Worm (Caenorhabditis elegans) whole organism, early embryonic: ENCODE data around the gene F09E5.8.

ENCODE experiments used
- B0310.2 ChIP-seq: sonication (generic microtip); optimal IDR thresholded peaks from 2 replicates; lab custom pipeline; 2016; ENCODE audit warnings: mild to moderate bottlenecking, missing genetic modification characterization, missing compliant biosample characterization
- F13C5.2 ChIP-seq: sonication (generic microtip); optimal IDR thresholded peaks from 2 replicates; lab custom pipeline; 2017; ENCODE audit warnings: mild to moderate bottlenecking, missing genetic modification characterization, inconsistent platforms, missing compliant biosample characterization
- aly-1 ChIP-seq: sonication (generic microtip); optimal IDR thresholded peaks from 2 replicates; lab custom pipeline; 2016; ENCODE audit warnings: missing genetic modification characterization, missing compliant biosample characterization
- ama-1 ChIP-seq: fragments of 150-350 bp; optimal IDR thresholded peaks from 2 replicates; lab custom pipeline; 2014
- ceh-13 ChIP-seq: fragments of 200-800 bp; sonication (Bioruptor generic); optimal IDR thresholded peaks from 2 replicates; lab custom pipeline; 2018; ENCODE audit warnings: mild to moderate bottlenecking, missing genetic modification characterization, missing compliant biosample characterization
- ceh-36 ChIP-seq: sonication (generic microtip); optimal IDR thresholded peaks from 2 replicates; lab custom pipeline; 2016; ENCODE audit warnings: missing genetic modification characterization, inconsistent platforms, missing compliant biosample characterization
- ets-7 ChIP-seq: sonication (generic microtip); optimal IDR thresholded peaks from 2 replicates; lab custom pipeline; 2016; ENCODE audit warnings: missing genotype, missing genetic modification characterization, missing compliant biosample characterization
- flt-1 ChIP-seq: fragments of 200-800 bp; sonication (Bioruptor generic); IDR thresholded peaks from 2 replicates; pipeline ENCODE4 v1.3.6; 2022; ENCODE audit warnings: missing genetic modification characterization, missing compliant biosample characterization
- hmbx-1 ChIP-seq: sonication (generic microtip); optimal IDR thresholded peaks from 2 replicates; lab custom pipeline; 2016; ENCODE audit warnings: mild to moderate bottlenecking, missing genetic modification characterization, missing compliant biosample characterization
- hmg-4 ChIP-seq: fragments of 200-800 bp; sonication (Bioruptor generic); optimal IDR thresholded peaks from 2 replicates; lab custom pipeline; 2018; ENCODE audit warnings: mild to moderate bottlenecking, missing genetic modification characterization, missing compliant biosample characterization
- hnd-1 ChIP-seq: sonication (generic microtip); optimal IDR thresholded peaks from 2 replicates; lab custom pipeline; 2016; ENCODE audit warnings: missing genetic modification characterization, missing compliant biosample characterization
- pes-1 ChIP-seq: fragments of 200-800 bp; sonication (Bioruptor generic); IDR thresholded peaks from 2 replicates; pipeline ENCODE4 v1.3.6; 2022; ENCODE audit warnings: missing genetic modification reagents, missing genetic modification characterization, missing compliant biosample characterization
- scrt-1 ChIP-seq: fragments of 200-800 bp; sonication (Bioruptor generic); IDR thresholded peaks from 2 replicates; pipeline ENCODE4 v1.3.6; 2022; ENCODE audit warnings: missing genetic modification characterization, missing compliant biosample characterization
- sea-1 ChIP-seq: fragments of 200-800 bp; sonication (Bioruptor generic); conservative IDR thresholded peaks from 2 replicates; pipeline ENCODE4 v1.3.6; 2022; ENCODE audit warnings: missing genetic modification characterization, missing compliant biosample characterization
- tbx-11 ChIP-seq: fragments of 200-800 bp; sonication (Bioruptor generic); IDR thresholded peaks from 2 replicates; pipeline ENCODE4 v1.3.6; 2022; ENCODE audit warnings: missing genetic modification characterization, missing compliant biosample characterization
- tbx-37 ChIP-seq: fragments of 200-800 bp; sonication (Bioruptor generic); conservative IDR thresholded peaks from 2 replicates; pipeline ENCODE4 v1.3.6; 2022; ENCODE audit warnings: missing genetic modification reagents, missing genetic modification characterization, missing compliant biosample characterization
- tra-4 ChIP-seq: sonication (generic microtip); optimal IDR thresholded peaks from 2 replicates; lab custom pipeline; 2017; ENCODE audit warnings: missing genetic modification characterization, missing compliant biosample characterization

Gene F09E5.8

DNA sequence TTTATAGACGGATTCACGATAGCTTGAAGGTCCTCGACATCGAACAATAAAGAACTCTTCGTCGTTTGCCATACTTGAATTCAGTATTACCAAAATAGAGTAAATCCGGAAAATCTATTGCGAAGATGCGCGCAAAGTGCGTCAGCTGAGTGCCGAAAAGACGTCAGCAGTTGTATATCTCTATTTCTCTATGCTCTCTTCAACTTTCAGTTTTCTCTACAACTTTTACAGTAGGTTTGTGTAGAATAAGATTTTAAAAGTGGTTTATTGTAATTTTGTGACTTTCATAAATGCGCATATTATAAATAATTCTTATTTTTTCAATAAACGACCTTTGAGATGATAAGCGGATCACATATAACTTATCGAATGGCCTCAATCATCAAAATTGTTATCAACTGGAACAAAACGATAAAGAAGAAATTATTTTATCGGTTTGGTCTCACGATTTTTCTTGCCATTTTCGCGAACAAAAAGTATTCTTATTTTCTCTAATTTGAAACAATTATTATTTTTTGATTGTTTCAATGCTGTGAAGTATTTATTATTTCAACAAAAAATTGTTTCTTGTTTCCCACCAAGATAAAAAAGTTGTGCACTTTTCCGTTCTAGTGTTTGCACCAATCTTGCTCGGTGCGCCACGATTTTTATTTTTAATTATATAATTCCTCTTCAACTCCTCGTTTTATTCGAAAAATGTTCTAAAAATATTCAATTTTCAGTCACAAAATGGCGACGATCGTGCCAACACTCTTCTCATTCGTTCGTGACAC is 23.0 kb downstream of the F09E5.8 start, which contains the start of the genes agt-2 and F09E5.3:
Gene agt-2, minus strand, starts transcription at position 553 of the 773 bp plus-strand sequence.
Gene F09E5.3, plus strand, starts transcription at position 723 of the 773 bp plus-strand sequence.
- TF ChIP-seq flt-1 (GFP tag; lab: Robert Waterston, UW) = 0 out of 2 replicates have a peak, but pooled peaks have one; percentile 54
- TF ChIP-seq tbx-37 (GFP tag; lab: Robert Waterston, UW) = 0 out of 2 replicates have a peak, but pooled peaks have one; percentile 27
- no peak for TF ChIP-seq tra-4 (tag; lab: Kevin White, UChicago)
- TF ChIP-seq ceh-13 (GFP tag; lab: Kevin White, UChicago) = no peak
- TF ChIP-seq F13C5.2 (tag; lab: Kevin White, UChicago) = peak; percentile 36
- no peak for TF ChIP-seq ceh-36 (tag; lab: Kevin White, UChicago)
- TF ChIP-seq hmbx-1 (tag; lab: Kevin White, UChicago) = no peak
- peak; percentile 20 for TF ChIP-seq hmg-4 (GFP tag; lab: Kevin White, UChicago)
- TF ChIP-seq ets-7 (tag; lab: Kevin White, UChicago) = no peak
- TF ChIP-seq sea-1 (GFP tag; lab: Robert Waterston, UW) = no peak

DNA sequence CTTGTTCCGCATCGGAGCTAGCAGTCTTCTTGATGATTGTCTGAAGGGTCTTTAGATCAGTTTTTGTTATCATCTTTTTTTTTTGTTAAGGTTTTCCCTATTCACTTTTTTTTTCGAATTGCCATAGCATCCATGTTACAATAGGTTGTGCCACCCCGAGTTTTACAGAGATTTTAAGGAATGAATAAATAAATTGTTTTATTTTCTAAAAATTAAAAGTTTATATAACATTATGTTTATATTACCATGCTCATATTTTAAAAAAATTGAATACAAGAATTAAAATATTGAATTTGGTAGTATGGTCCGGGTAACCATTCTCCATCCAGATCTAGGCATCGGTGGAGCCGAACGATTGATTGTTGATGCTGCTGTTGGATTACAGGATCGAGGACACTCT is 24.5 kb downstream of the F09E5.8 start, which contains the start of gene algn-2:
Gene algn-2, plus strand, starts transcription at position 301 of the 400 bp plus-strand sequence.
- TF ChIP-seq tbx-37 (GFP tag; lab: Robert Waterston, UW) = no peak
- no peak for TF ChIP-seq scrt-1 (GFP tag; lab: Robert Waterston, UW)
- no peak for TF ChIP-seq hnd-1 (tag; lab: Kevin White, UChicago)
- TF ChIP-seq flt-1 (GFP tag; lab: Robert Waterston, UW) = no peak
- no peak for TF ChIP-seq pes-1 (GFP tag; lab: Robert Waterston, UW)
- TF ChIP-seq F13C5.2 (tag; lab: Kevin White, UChicago) = no peak
- no peak for TF ChIP-seq hmbx-1 (tag; lab: Kevin White, UChicago)
- TF ChIP-seq ets-7 (tag; lab: Kevin White, UChicago) = no peak
- TF ChIP-seq hmg-4 (GFP tag; lab: Kevin White, UChicago) = no peak
- TF ChIP-seq sea-1 (GFP tag; lab: Robert Waterston, UW) = no peak
- no peak for TF ChIP-seq tbx-11 (GFP tag; lab: Robert Waterston, UW)
- TF ChIP-seq ceh-13 (GFP tag; lab: Kevin White, UChicago) = no peak
- no peak for TF ChIP-seq ama-1
- no peak for TF ChIP-seq B0310.2 (tag; lab: Kevin White, UChicago)

DNA sequence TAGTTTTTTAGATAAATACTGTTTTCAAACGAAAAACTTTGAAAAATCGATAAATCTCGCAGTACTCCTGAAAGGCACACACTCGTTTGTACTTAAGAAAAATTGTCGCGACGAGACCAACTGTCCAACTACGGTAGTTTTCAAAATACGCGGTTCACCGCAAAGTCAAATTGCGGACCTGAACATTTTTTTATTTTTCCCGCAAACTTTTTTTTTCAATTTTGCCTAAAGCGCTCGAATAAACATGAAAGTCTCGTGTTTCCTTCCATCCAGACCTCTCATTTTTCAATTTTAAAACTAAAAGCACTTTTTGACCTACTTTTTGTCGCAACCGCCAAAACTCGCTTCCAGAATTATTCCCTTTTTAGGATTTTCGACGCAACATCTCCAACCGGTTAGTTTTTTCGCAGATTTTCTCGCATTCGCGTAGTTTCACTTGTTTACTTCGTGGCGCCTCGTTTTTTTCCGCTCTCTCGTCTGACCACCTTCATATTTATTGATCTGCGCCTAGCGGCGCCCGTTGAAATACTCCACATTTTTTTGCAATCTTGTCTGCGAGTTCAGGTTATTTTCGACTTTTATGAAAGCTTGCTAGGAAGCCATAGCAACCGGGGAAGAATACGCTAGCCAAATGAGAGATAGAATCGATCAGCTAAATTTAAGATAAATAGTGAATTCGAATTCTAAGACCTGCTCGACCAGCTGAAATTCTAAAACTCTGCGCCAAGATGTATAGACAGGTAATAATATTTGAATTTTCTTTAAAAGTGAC is 27.2 kb downstream of the F09E5.8 start, which contains the start of gene prdx-2:
Gene prdx-2, plus strand, starts transcription at position 729 of the 772 bp plus-strand sequence.
- TF ChIP-seq hnd-1 (tag; lab: Kevin White, UChicago) (no peak), sea-1 (GFP tag; lab: Robert Waterston, UW) (no peak), pes-1 (GFP tag; lab: Robert Waterston, UW) (no peak), flt-1 (GFP tag; lab: Robert Waterston, UW) (no peak), tbx-37 (GFP tag; lab: Robert Waterston, UW) (no peak), ama-1 (no peak), tbx-11 (GFP tag; lab: Robert Waterston, UW) (no peak), scrt-1 (GFP tag; lab: Robert Waterston, UW) (no peak), B0310.2 (tag; lab: Kevin White, UChicago) (no peak), ceh-36 (tag; lab: Kevin White, UChicago) (no peak), aly-1 (tag; lab: Kevin White, UChicago) (no peak), ceh-13 (GFP tag; lab: Kevin White, UChicago) (no peak), F13C5.2 (tag; lab: Kevin White, UChicago) (no peak), tra-4 (tag; lab: Kevin White, UChicago) (no peak), ets-7 (tag; lab: Kevin White, UChicago) (no peak), hmbx-1 (tag; lab: Kevin White, UChicago) (no peak), hmg-4 (GFP tag; lab: Kevin White, UChicago) (no peak)

DNA sequence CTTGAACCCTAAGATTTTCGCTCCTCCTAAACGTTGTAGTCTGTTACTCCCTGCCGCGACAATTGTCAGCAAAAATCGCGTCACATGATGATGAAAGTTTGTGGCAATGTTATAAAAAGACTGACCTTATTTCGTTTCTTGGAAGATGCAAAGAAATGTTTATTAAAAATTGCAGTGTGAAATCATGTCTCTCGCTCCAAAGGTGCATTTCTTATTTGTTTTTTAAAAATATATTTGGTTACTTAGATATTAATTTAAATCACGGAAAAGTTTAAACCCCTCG is 27.7 kb downstream of the F09E5.8 start:
- no peak for TF ChIP-seq ama-1
- no peak for TF ChIP-seq F13C5.2 (tag; lab: Kevin White, UChicago)
- TF ChIP-seq B0310.2 (tag; lab: Kevin White, UChicago) = no peak
- no peak for TF ChIP-seq tbx-11 (GFP tag; lab: Robert Waterston, UW)
- TF ChIP-seq ets-7 (tag; lab: Kevin White, UChicago) = no peak

DNA sequence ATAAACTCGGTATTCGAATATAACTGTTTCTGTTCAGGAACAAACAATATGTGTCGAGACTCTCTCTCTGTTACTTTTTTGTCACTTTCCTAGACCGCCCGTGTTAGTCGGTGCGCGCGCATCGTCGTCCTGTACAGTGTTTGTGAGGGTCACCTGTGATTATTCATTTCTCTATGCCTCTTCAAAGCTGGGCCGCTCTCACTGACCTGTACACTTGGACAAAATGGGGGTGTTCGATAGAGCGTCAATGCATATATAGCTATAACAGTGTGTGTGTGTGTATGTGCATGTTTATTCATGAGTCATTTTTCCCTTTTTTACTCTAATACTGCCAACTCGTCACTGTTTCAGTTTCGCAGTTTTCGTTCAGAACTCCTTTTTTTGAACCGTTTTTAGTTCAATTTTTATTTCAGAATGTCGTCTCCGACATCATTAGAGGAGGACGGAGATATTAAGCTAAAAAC is 29.2 kb downstream of the F09E5.8 start, which contains the start of gene pkc-3:
Gene pkc-3, plus strand, starts transcription at position 414 of the 464 bp plus-strand sequence.
- TF ChIP-seq hnd-1 (tag; lab: Kevin White, UChicago) (no peak), tbx-11 (GFP tag; lab: Robert Waterston, UW) (no peak), ets-7 (tag; lab: Kevin White, UChicago) (no peak), scrt-1 (GFP tag; lab: Robert Waterston, UW) (no peak), ceh-36 (tag; lab: Kevin White, UChicago) (no peak), flt-1 (GFP tag; lab: Robert Waterston, UW) (no peak), hmg-4 (GFP tag; lab: Kevin White, UChicago) (peak; percentile 41)

DNA sequence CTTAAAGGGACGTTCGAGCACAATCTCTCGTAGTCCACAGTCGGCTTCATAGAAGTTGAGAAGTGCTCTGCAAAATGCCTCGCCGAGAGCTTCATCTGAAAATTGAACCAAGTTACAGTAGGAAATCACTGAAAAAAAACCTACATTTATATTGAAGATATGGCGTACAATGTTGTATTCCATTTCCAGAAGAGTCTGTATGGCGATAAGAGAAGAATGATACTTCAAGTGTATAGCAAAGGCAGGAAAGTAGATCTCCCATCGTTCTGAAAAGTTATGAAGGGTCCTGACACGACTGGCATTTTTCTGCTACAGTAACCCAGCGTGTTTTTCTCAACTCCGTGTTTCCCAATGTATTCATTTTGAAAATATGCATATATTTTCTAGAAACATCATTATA is 33.8 kb downstream of the F09E5.8 start:
- TF ChIP-seq sea-1 (GFP tag; lab: Robert Waterston, UW) (no peak), pes-1 (GFP tag; lab: Robert Waterston, UW) (no peak), tbx-37 (GFP tag; lab: Robert Waterston, UW) (no peak)
